Worm (Caenorhabditis elegans): Measurements from ENCODE around the gene C16C4.18.

DNA sequence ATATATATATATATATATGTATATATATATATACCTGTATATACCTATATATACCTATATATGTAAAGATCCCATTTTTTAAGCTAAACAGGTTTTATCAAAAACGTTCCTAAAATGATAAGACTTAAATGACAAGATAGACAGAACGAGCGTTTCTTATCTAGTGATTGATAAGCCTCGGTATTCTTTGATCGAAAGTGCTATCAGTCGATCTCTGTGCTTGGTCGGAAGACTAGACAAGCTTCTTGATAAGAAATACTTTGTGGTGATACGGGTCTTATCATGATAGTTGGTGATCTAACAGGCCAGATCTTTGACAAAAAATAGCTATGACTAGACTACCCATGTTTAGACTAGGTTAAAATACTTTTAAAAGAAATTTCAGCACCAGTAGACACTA, 9.4 kb downstream of the C16C4.18 start:
- TF ChIP-seq egl-27 (tag; optimal IDR thresholded peaks at IDR 0.05) (no peak), unc-62 (GFP tag; optimal IDR thresholded peaks at IDR 0.05) (no peak)
